Worm (Caenorhabditis elegans) whole organism, L3 larva: ENCODE measurements around the gene clec-250.

ENCODE experiments used
- ceh-82 ChIP-seq: fragments of 150-350 bp; optimal IDR thresholded peaks from 2 replicates; lab custom pipeline; 2014; ENCODE audit warnings: missing biosample characterization, missing genetic modification characterization
- elt-2 ChIP-seq: sonication (generic microtip); optimal IDR thresholded peaks from 2 replicates; lab custom pipeline; 2016; ENCODE audit warnings: missing genetic modification reagents, mild to moderate bottlenecking, missing genetic modification characterization, missing compliant biosample characterization
- fos-1 ChIP-seq: fragments of 150-350 bp; optimal IDR thresholded peaks from 2 replicates; lab custom pipeline; 2014; ENCODE audit warnings: missing biosample characterization, missing genetic modification characterization
- nfya-1 ChIP-seq: sonication (generic microtip); optimal IDR thresholded peaks from 2 replicates; lab custom pipeline; 2017; ENCODE audit warnings: missing genetic modification characterization, mild to moderate bottlenecking, missing compliant biosample characterization, antibody characterized with exemption, moderate library complexity; ENCODE audit not compliant: insufficient read depth
- pqm-1 ChIP-seq: fragments of 150-350 bp; optimal IDR thresholded peaks from 2 replicates; lab custom pipeline; 2017; ENCODE audit warnings: missing biosample characterization, missing genetic modification characterization, inconsistent platforms
- ztf-11 ChIP-seq: fragments of 150-350 bp; optimal IDR thresholded peaks from 2 replicates; lab custom pipeline; 2014; ENCODE audit warnings: missing biosample characterization, missing genetic modification characterization

DNA sequence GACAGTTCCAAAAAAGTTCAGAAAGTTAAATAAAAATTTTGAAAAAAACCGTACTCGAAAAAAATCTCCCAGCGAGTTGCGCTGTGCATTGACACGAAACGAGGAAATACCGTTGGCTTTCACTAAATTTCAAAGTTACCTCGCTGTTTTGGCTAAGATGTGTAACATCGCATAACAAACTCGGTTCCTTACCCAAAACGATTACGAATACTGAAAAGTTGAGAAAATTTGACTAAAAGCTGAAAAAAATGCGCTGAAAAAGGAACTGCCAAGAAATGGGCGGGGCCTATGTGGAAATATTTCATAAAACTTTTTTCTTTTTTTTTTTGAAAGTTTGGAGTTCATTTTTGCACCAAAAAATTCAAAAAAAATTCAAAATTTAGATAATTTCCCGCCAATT is 22.6 kb downstream of the clec-250 start:
- TF ChIP-seq ceh-82 (tag; lab: Kevin White, UChicago): no peak
- no peak for TF ChIP-seq elt-2 (tag; lab: Kevin White, UChicago)
- no peak for TF ChIP-seq nfya-1 (tag; lab: Kevin White, UChicago)
- no peak for TF ChIP-seq pqm-1 (tag; lab: Kevin White, UChicago)
- TF ChIP-seq ztf-11 (tag; lab: Kevin White, UChicago): no peak
- TF ChIP-seq fos-1 (tag; lab: Kevin White, UChicago): no peak
